Worm (Caenorhabditis elegans) whole organism, L3 larva: Measurements from ENCODE around the gene Y45F10C.4.

Experiments used
- ceh-82 ChIP-seq: fragments of 150-350 bp; optimal IDR thresholded peaks from 2 replicates; lab custom pipeline; 2014; ENCODE audit warnings: missing biosample characterization, missing genetic modification characterization
- elt-1 ChIP-seq: fragments of 150-350 bp; optimal IDR thresholded peaks from 2 replicates; lab custom pipeline; 2014; ENCODE audit warnings: missing biosample characterization, missing genetic modification characterization
- unc-62 ChIP-seq: fragments of 150-350 bp; sonication (generic microtip); optimal IDR thresholded peaks from 4 replicates; lab custom pipeline; 2014; ENCODE audit warnings: missing biosample characterization, missing genetic modification reagents, missing genetic modification characterization

DNA sequence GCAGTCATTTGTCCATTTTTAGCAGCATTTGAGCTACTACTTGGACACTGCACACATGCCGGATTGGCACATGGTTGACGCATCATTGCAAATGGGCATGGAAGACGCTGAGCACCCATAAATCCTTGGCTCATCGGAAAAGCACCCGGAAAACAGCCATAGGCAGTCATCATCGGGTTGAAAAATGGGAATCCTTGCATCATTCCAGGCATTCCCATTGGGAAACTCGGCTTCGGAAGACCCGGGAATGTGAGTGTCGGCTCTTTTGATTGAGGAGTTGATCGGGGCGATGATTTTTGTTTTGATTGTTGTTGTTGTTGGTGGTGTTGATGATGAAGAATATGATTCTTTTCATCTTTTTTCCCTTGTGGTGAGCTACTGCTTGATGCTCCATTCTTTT, 38.7 kb upstream of the Y45F10C.4 start:
- TF ChIP-seq elt-1 (no peak), unc-62 (GFP tag; lab: Kevin White, UChicago) (no peak), ceh-82 (tag; lab: Kevin White, UChicago) (no peak)
